In the genomic region with DNA sequence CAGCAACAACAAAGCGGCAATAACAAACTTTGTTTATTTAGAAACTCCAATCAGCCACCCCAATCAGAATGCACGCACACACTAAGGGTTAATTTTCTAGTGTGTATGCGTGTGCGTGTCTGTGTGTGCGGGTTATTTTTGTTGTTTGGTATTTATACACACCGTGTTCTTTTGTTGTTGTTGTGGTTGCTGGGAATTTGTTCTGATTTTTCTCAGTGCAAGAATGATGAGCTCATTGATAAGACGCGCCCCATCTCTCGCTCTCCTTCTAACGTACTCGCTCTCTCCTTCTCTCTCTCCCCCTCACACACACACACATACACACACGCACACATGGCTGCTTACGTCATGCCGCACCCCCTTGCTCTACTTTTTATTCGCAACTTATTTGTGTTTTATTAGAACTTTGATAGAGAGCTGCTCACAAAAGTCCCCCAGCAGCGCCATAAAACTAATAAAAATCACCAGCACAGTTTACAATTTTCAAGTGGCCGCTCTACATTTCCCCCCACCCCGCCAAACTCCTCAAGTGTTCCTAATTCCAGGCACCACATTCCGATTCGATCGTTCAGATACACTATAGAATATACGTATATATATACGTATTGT, we compare ENCODE assay signal across 1 fruit fly cellular context.
TF ChIP-seq lines count a peak whose summit lies in the region.

No protein-coding gene starts in this region.

TF ChIP-seq in whole organism, embryonic, 481 proteins besides CTCF, POLR2A, EP300 and RAD21 (continued from another document and continues in another):
- TF ChIP-seq gce (GFP tag; IDR thresholded peaks at IDR 0.05; lab: Robert Waterston, UW) (no peak), Sox102F (GFP tag; optimal IDR thresholded peaks at IDR 0.05; lab: Kevin White, UChicago) (peak; percentile 43), CG3995 (GFP tag; optimal IDR thresholded peaks at IDR 0.05; lab: Kevin White, UChicago) (no peak), mam (GFP tag; optimal IDR thresholded peaks at IDR 0.05; lab: Kevin White, UChicago) (peak; percentile 60), Med (GFP tag; lab: Kevin White, UChicago) (peak; percentile 93), trem (tag; optimal IDR thresholded peaks at IDR 0.05; lab: Kevin White, UChicago) (no peak), z (GFP tag; IDR thresholded peaks at IDR 0.05; lab: Robert Waterston, UW) (no peak), Neu2 (GFP tag; optimal IDR thresholded peaks at IDR 0.05; lab: Kevin White, UChicago; ENCODE audit: borderline replicate concordance) (no peak), Mrtf (GFP tag; IDR thresholded peaks at IDR 0.05; lab: Robert Waterston, UW) (peak; percentile 62; the same call in 2 of the 3 replicates), CG33213 (GFP tag; optimal IDR thresholded peaks at IDR 0.05; lab: Kevin White, UChicago) (peak; percentile 15), CG18011 (GFP tag; optimal IDR thresholded peaks at IDR 0.05; lab: Kevin White, UChicago) (no peak), dmrt11E (tag; optimal IDR thresholded peaks at IDR 0.05; lab: Kevin White, UChicago) (no peak), cwo (GFP tag; optimal IDR thresholded peaks at IDR 0.05; lab: Kevin White, UChicago) (peak; percentile 47), Usf (GFP tag; optimal IDR thresholded peaks at IDR 0.05; lab: Kevin White, UChicago) (peak; percentile 6), CG13123 (GFP tag; optimal IDR thresholded peaks at IDR 0.05; lab: Kevin White, UChicago) (no peak), CG1529 (GFP tag; optimal IDR thresholded peaks at IDR 0.05; lab: Kevin White, UChicago) (no peak), CG15011 (GFP tag; optimal IDR thresholded peaks at IDR 0.05; lab: Kevin White, UChicago) (no peak), luna (GFP tag; optimal IDR thresholded peaks at IDR 0.05; lab: Kevin White, UChicago) (no peak), CG9215 (GFP tag; IDR thresholded peaks at IDR 0.05; lab: Robert Waterston, UW) (0 out of 2 replicates have a peak, but pooled peaks have one; percentile 10), CG1602 (GFP tag; optimal IDR thresholded peaks at IDR 0.05; lab: Kevin White, UChicago) (no peak), Fer3 (tag; optimal IDR thresholded peaks at IDR 0.05; lab: Kevin White, UChicago) (peak; percentile 54), Bgb (GFP tag; IDR thresholded peaks at IDR 0.05; lab: Robert Waterston, UW; ENCODE audit: partially characterized antibody) (no peak), unpg (GFP tag; optimal IDR thresholded peaks at IDR 0.05; lab: Kevin White, UChicago) (peak; percentile 37), ac (GFP tag; optimal IDR thresholded peaks at IDR 0.05; lab: Kevin White, UChicago) (no peak), NfI (GFP tag; optimal IDR thresholded peaks at IDR 0.05; lab: Kevin White, UChicago) (peak; percentile 20), CG15073 (GFP tag; optimal IDR thresholded peaks at IDR 0.05; lab: Kevin White, UChicago) (no peak), CG6854 (GFP tag; optimal IDR thresholded peaks at IDR 0.05; lab: Kevin White, UChicago) (no peak), Camta (GFP tag; optimal IDR thresholded peaks at IDR 0.05; lab: Kevin White, UChicago) (no peak), Nf-YB (GFP tag; optimal IDR thresholded peaks at IDR 0.05; lab: Kevin White, UChicago) (no peak), CG10565 (GFP tag; optimal IDR thresholded peaks at IDR 0.05; lab: Kevin White, UChicago) (no peak), CG14050 (GFP tag; IDR thresholded peaks at IDR 0.05; lab: Robert Waterston, UW) (peak; percentile 36; the same call in 1 of the 3 replicates), pho (GFP tag; optimal IDR thresholded peaks at IDR 0.05; lab: Kevin White, UChicago) (peak; percentile 74), pnt (GFP tag; optimal IDR thresholded peaks at IDR 0.05; lab: Kevin White, UChicago) (no peak), peb (GFP tag; IDR thresholded peaks at IDR 0.05; lab: Robert Waterston, UW) (no peak), CG6689 (GFP tag; IDR thresholded peaks at IDR 0.05; lab: Robert Waterston, UW) (peak; percentile 27; the same call in 1 of the 2 replicates), tap (tag; optimal IDR thresholded peaks at IDR 0.05; lab: Kevin White, UChicago) (no peak), crol (GFP tag; IDR thresholded peaks at IDR 0.05; lab: Robert Waterston, UW) (peak; percentile 89), ind (GFP tag; optimal IDR thresholded peaks at IDR 0.05; lab: Kevin White, UChicago) (peak; percentile 26), CHES-1-like (GFP tag; optimal IDR thresholded peaks at IDR 0.05; lab: Kevin White, UChicago) (peak; percentile 46), zen (tag; optimal IDR thresholded peaks at IDR 0.05; lab: Kevin White, UChicago) (no peak), Dek (tag; optimal IDR thresholded peaks at IDR 0.05; lab: Kevin White, UChicago) (peak; percentile 29), CG6683 (GFP tag; optimal IDR thresholded peaks at IDR 0.05; lab: Kevin White, UChicago) (no peak), sob (GFP tag; IDR thresholded peaks at IDR 0.05; lab: Robert Waterston, UW) (peak; percentile 77), CG3065 (GFP tag; optimal IDR thresholded peaks at IDR 0.05; lab: Kevin White, UChicago) (no peak), CG4360 (GFP tag; IDR thresholded peaks at IDR 0.05; lab: Robert Waterston, UW) (peak; percentile 93), CG30431 (GFP tag; optimal IDR thresholded peaks at IDR 0.05; lab: Kevin White, UChicago) (peak; percentile 25), HmgZ (tag; optimal IDR thresholded peaks at IDR 0.05; lab: Kevin White, UChicago) (peak; percentile 61), bowl (GFP tag; IDR thresholded peaks at IDR 0.05; lab: Robert Waterston, UW) (peak; percentile 23; the same call in 1 of the 2 replicates), CG3281 (GFP tag; optimal IDR thresholded peaks at IDR 0.05; lab: Kevin White, UChicago) (peak; percentile 58), Sox100B (GFP tag; optimal IDR thresholded peaks at IDR 0.05; lab: Kevin White, UChicago) (no peak), HLH54F (GFP tag; optimal IDR thresholded peaks at IDR 0.05; lab: Kevin White, UChicago) (peak; percentile 42), Ssrp (tag; optimal IDR thresholded peaks at IDR 0.05; lab: Kevin White, UChicago) (no peak), nau (GFP tag; optimal IDR thresholded peaks at IDR 0.05; lab: Kevin White, UChicago) (no peak), p53 (GFP tag; optimal IDR thresholded peaks at IDR 0.05; lab: Kevin White, UChicago) (peak; percentile 29), ssp (GFP tag; IDR thresholded peaks at IDR 0.05; lab: Robert Waterston, UW) (no peak), dysf (GFP tag; IDR thresholded peaks at IDR 0.05; lab: Robert Waterston, UW) (peak; percentile 70), Lhr (GFP tag; optimal IDR thresholded peaks at IDR 0.05; lab: Kevin White, UChicago) (no peak), h (optimal IDR thresholded peaks at IDR 0.05; lab: Kevin White, UChicago) (no peak), ems (GFP tag; optimal IDR thresholded peaks at IDR 0.05; lab: Kevin White, UChicago) (peak; percentile 24), BtbVII (GFP tag; optimal IDR thresholded peaks at IDR 0.05; lab: Kevin White, UChicago) (peak; percentile 72), CG10543 (GFP tag; optimal IDR thresholded peaks at IDR 0.05; lab: Kevin White, UChicago) (peak; percentile 66), CG8924 (tag; optimal IDR thresholded peaks at IDR 0.05; lab: Kevin White, UChicago) (peak; percentile 57), CG16779 (GFP tag; IDR thresholded peaks at IDR 0.05; lab: Robert Waterston, UW) (0 out of 2 replicates have a peak, but pooled peaks have one; percentile 53), jing (GFP tag; optimal IDR thresholded peaks at IDR 0.05; lab: Kevin White, UChicago) (no peak), CG15601 (tag; optimal IDR thresholded peaks at IDR 0.05; lab: Kevin White, UChicago) (no peak), sim (GFP tag; IDR thresholded peaks at IDR 0.05; lab: Robert Waterston, UW) (no peak), E2f2 (GFP tag; IDR thresholded peaks at IDR 0.05; lab: Robert Waterston, UW) (no peak), Rx (GFP tag; IDR thresholded peaks at IDR 0.05; lab: Robert Waterston, UW) (no peak), pzg (GFP tag; optimal IDR thresholded peaks at IDR 0.05; lab: Kevin White, UChicago) (peak; percentile 6), sima (GFP tag; optimal IDR thresholded peaks at IDR 0.05; lab: Kevin White, UChicago) (no peak), al (GFP tag; IDR thresholded peaks at IDR 0.05; lab: Robert Waterston, UW) (peak; percentile 61), fd3F (GFP tag; optimal IDR thresholded peaks at IDR 0.05; lab: Kevin White, UChicago) (peak; percentile 17), ATbp (GFP tag; optimal IDR thresholded peaks at IDR 0.05; lab: Kevin White, UChicago) (peak; percentile 37), CG15269 (tag; optimal IDR thresholded peaks at IDR 0.05; lab: Kevin White, UChicago) (peak; percentile 35), prd (optimal IDR thresholded peaks at IDR 0.05; lab: Kevin White, UChicago) (no peak), prd (GFP tag; IDR thresholded peaks at IDR 0.05; lab: Robert Waterston, UW) (peak; percentile 52; the same call in 2 of the 3 replicates), MESR4 (GFP tag; optimal IDR thresholded peaks at IDR 0.05; lab: Kevin White, UChicago) (no peak), CG2712 (tag; optimal IDR thresholded peaks at IDR 0.05; lab: Kevin White, UChicago) (peak; percentile 39), emc (GFP tag; optimal IDR thresholded peaks at IDR 0.05; lab: Kevin White, UChicago) (peak; percentile 33), phol (tag; optimal IDR thresholded peaks at IDR 0.05; lab: Kevin White, UChicago) (no peak), nerfin-1 (tag; optimal IDR thresholded peaks at IDR 0.05; lab: Kevin White, UChicago) (peak; percentile 26), CG13894 (tag; optimal IDR thresholded peaks at IDR 0.05; lab: Kevin White, UChicago) (peak; percentile 91), repo (GFP tag; optimal IDR thresholded peaks at IDR 0.05; lab: Kevin White, UChicago) (no peak), CG6813 (GFP tag; optimal IDR thresholded peaks at IDR 0.05; lab: Kevin White, UChicago) (peak; percentile 7), nmo (GFP tag; optimal IDR thresholded peaks at IDR 0.05; lab: Kevin White, UChicago) (no peak), slp2 (GFP tag; optimal IDR thresholded peaks at IDR 0.05; lab: Kevin White, UChicago) (no peak), slbo (GFP tag; IDR thresholded peaks at IDR 0.05; lab: Robert Waterston, UW) (peak; percentile 79), yki (optimal IDR thresholded peaks at IDR 0.05; lab: Kevin White, UChicago) (no peak), YL-1 (GFP tag; optimal IDR thresholded peaks at IDR 0.05; lab: Kevin White, UChicago) (peak; percentile 45), zf30C (GFP tag; optimal IDR thresholded peaks at IDR 0.05; lab: Kevin White, UChicago) (peak; percentile 91), CG8359 (GFP tag; optimal IDR thresholded peaks at IDR 0.05; lab: Kevin White, UChicago; ENCODE audit: borderline replicate concordance) (peak; percentile 34), bbx (GFP tag; IDR thresholded peaks at IDR 0.05; lab: Robert Waterston, UW; ENCODE audit: partially characterized antibody) (no peak), CG30020 (tag; optimal IDR thresholded peaks at IDR 0.05; lab: Kevin White, UChicago) (no peak), Lim3 (GFP tag; IDR thresholded peaks at IDR 0.05; lab: Robert Waterston, UW) (no peak), sens (GFP tag; lab: Kevin White, UChicago) (peak; percentile 71), sug (tag; optimal IDR thresholded peaks at IDR 0.05; lab: Kevin White, UChicago) (peak; percentile 99), pan (optimal IDR thresholded peaks at IDR 0.05; lab: Kevin White, UChicago) (no peak), pan (GFP tag; optimal IDR thresholded peaks at IDR 0.05 in 1 of 2, IDR thresholded peaks at IDR 0.05 in 1 of 2) (peak in 1 of 2 experiments; percentile 68), CG2889 (GFP tag; IDR thresholded peaks at IDR 0.05; lab: Robert Waterston, UW) (no peak), CG11504 (tag; optimal IDR thresholded peaks at IDR 0.05; lab: Kevin White, UChicago) (peak; percentile 13), CG10431 (GFP tag; optimal IDR thresholded peaks at IDR 0.05; lab: Kevin White, UChicago) (peak; percentile 52), Hr78 (GFP tag; optimal IDR thresholded peaks at IDR 0.05; lab: Kevin White, UChicago) (no peak), CG10959 (GFP tag; IDR thresholded peaks at IDR 0.05; lab: Robert Waterston, UW) (peak; percentile 89), CG3726 (GFP tag; IDR thresholded peaks at IDR 0.05; lab: Robert Waterston, UW) (no peak), her (GFP tag; optimal IDR thresholded peaks at IDR 0.05; lab: Kevin White, UChicago) (peak; percentile 71), unc-4 (GFP tag; IDR thresholded peaks at IDR 0.05; lab: Robert Waterston, UW; ENCODE audit: partially characterized antibody) (no peak), Hmr (GFP tag; optimal IDR thresholded peaks at IDR 0.05; lab: Kevin White, UChicago) (peak; percentile 65), CG34376 (GFP tag; optimal IDR thresholded peaks at IDR 0.05; lab: Kevin White, UChicago) (peak; percentile 61), CG31388 (GFP tag; optimal IDR thresholded peaks at IDR 0.05; lab: Kevin White, UChicago) (no peak), CG34422 (GFP tag; IDR thresholded peaks at IDR 0.05; lab: Robert Waterston, UW) (peak; percentile 64; the same call in 2 of the 3 replicates), salm (tag; optimal IDR thresholded peaks at IDR 0.05; lab: Kevin White, UChicago) (no peak), Atf6 (GFP tag; IDR thresholded peaks at IDR 0.05; lab: Robert Waterston, UW) (peak; percentile 66), lbe (GFP tag; optimal IDR thresholded peaks at IDR 0.05; lab: Kevin White, UChicago) (no peak), CG16813 (GFP tag; IDR thresholded peaks at IDR 0.05; lab: Robert Waterston, UW; ENCODE audit: partially characterized antibody) (no peak), CG9817 (tag; optimal IDR thresholded peaks at IDR 0.05; lab: Kevin White, UChicago) (peak; percentile 32), tna (GFP tag; IDR thresholded peaks at IDR 0.05; lab: Robert Waterston, UW; ENCODE audit: partially characterized antibody) (no peak), NC2α (GFP tag; optimal IDR thresholded peaks at IDR 0.05; lab: Kevin White, UChicago) (no peak), ash1 (GFP tag; optimal IDR thresholded peaks at IDR 0.05; lab: Kevin White, UChicago) (no peak), CG13287 (GFP tag; IDR thresholded peaks at IDR 0.05; lab: Robert Waterston, UW; ENCODE audit: partially characterized antibody) (no peak), Hsf (GFP tag; optimal IDR thresholded peaks at IDR 0.05; lab: Kevin White, UChicago) (peak; percentile 53), ase (GFP tag; IDR thresholded peaks at IDR 0.05; lab: Robert Waterston, UW) (peak; percentile 15; the same call in 1 of the 3 replicates), Oaz (GFP tag; IDR thresholded peaks at IDR 0.05; lab: Robert Waterston, UW) (0 out of 2 replicates have a peak, but pooled peaks have one; percentile 40), CG17359 (tag; optimal IDR thresholded peaks at IDR 0.05; lab: Kevin White, UChicago) (peak; percentile 19), gcm2 (GFP tag; optimal IDR thresholded peaks at IDR 0.05; lab: Kevin White, UChicago) (no peak), jumu (GFP tag; optimal IDR thresholded peaks at IDR 0.05; lab: Kevin White, UChicago) (peak; percentile 28), cg (GFP tag; optimal IDR thresholded peaks at IDR 0.05; lab: Kevin White, UChicago) (peak; percentile 89)
